Worm (Caenorhabditis elegans): Measurements from ENCODE around the gene rap-3.

DNA sequence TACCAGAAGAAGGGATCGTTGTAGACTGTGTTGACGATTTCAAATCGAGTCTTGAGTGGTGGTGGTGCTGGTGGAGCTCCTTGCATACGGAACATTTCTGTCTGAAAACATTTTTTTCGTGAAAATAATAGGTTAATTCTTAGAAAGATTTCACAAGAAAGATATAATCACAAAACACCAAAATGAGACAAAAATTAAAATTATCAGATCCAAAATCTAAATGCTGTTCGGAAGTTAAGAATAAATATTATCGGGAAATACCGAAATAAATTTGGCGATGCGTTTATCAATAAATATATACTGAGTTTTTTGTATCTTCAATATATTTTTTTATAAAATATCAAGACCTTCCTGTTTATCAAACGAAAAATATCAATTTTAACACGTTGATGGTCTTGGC, 1.4 kb downstream of the rap-3 start, which contains the start of gene C08F8.9:
- TF ChIP-seq ama-1 (optimal IDR thresholded peaks at IDR 0.05) (no peak), syd-9 (tag; optimal IDR thresholded peaks at IDR 0.05) (no peak), pag-3 (tag; optimal IDR thresholded peaks at IDR 0.05; ENCODE audit: borderline replicate concordance) (no peak), npax-4 (tag; optimal IDR thresholded peaks at IDR 0.05) (no peak), sdc-2 (tag; optimal IDR thresholded peaks at IDR 0.05) (no peak), fkh-10 (GFP tag; optimal IDR thresholded peaks at IDR 0.05) (no peak), nfya-1 (tag; optimal IDR thresholded peaks at IDR 0.05) (no peak), nhr-11 (tag; optimal IDR thresholded peaks at IDR 0.05) (no peak), ets-4 (tag; optimal IDR thresholded peaks at IDR 0.05) (no peak), C38D4.7 (GFP tag; optimal IDR thresholded peaks at IDR 0.05) (no peak), ceh-31 (tag; optimal IDR thresholded peaks at IDR 0.05) (no peak), K09A11.1 (tag; optimal IDR thresholded peaks at IDR 0.05; ENCODE audit: insufficient read depth) (no peak)
